Worm (Caenorhabditis elegans) whole organism, L2 larva: ENCODE measurements around the gene F49C5.12.

Experiments used
- aly-2 ChIP-seq: fragments of 150-350 bp; optimal IDR thresholded peaks from 2 replicates; lab custom pipeline; 2014; ENCODE audit warnings: missing biosample characterization, missing genetic modification characterization
- ama-1 ChIP-seq: fragments of 150-350 bp; optimal IDR thresholded peaks from 2 replicates; lab custom pipeline; 2018; ENCODE audit warnings: inconsistent platforms
- ceh-82 ChIP-seq: fragments of 150-350 bp; optimal IDR thresholded peaks from 2 replicates; lab custom pipeline; 2014; ENCODE audit warnings: missing biosample characterization, missing genetic modification characterization
- fos-1 ChIP-seq: fragments of 150-350 bp; optimal IDR thresholded peaks from 2 replicates; lab custom pipeline; 2014; ENCODE audit warnings: missing biosample characterization, missing genetic modification characterization
- lin-39 ChIP-seq: fragments of 150-350 bp; optimal IDR thresholded peaks from 2 replicates; lab custom pipeline; 2014; ENCODE audit warnings: missing biosample characterization, missing genetic modification reagents, missing genetic modification characterization
- lsy-2 ChIP-seq, 2 experiments: fragments of 150-350 bp in 1 of 2; sonication (generic microtip) in 1 of 2; optimal IDR thresholded peaks; 2 replicates each; lab custom pipeline; 2014 to 2017; ENCODE audit warnings: missing biosample characterization in 2 of 2, missing genetic modification characterization in 2 of 2
- nhr-25 ChIP-seq: fragments of 150-350 bp; sonication (generic microtip); optimal IDR thresholded peaks from 3 replicates; lab custom pipeline; 2014; ENCODE audit warnings: missing biosample characterization, missing genetic modification characterization
- snpc-4 ChIP-seq: fragments of 150-350 bp; optimal IDR thresholded peaks from 2 replicates; lab custom pipeline; 2014; ENCODE audit warnings: missing biosample characterization, missing genetic modification characterization
- unc-55 ChIP-seq: fragments of 150-350 bp; sonication (generic microtip); optimal IDR thresholded peaks from 3 replicates; lab custom pipeline; 2014; ENCODE audit warnings: missing biosample characterization, missing genetic modification reagents, missing genetic modification characterization
- unc-62 ChIP-seq: fragments of 150-350 bp; optimal IDR thresholded peaks from 2 replicates; lab custom pipeline; 2014; ENCODE audit warnings: missing biosample characterization, missing genetic modification reagents, missing genetic modification characterization
- zag-1 ChIP-seq: fragments of 150-350 bp; optimal IDR thresholded peaks from 2 replicates; lab custom pipeline; 2014; ENCODE audit warnings: missing biosample characterization, missing genetic modification characterization

- TF ChIP-seq ama-1 (no peak), snpc-4 (tag; lab: Kevin White, UChicago) (no peak), zag-1 (tag; lab: Kevin White, UChicago) (no peak), lin-39 (tag; lab: Kevin White, UChicago) (no peak), lsy-2 (tag; optimal IDR thresholded peaks at IDR 0.05; lab: Kevin White, UChicago) (no peak), unc-55 (GFP tag; lab: Kevin White, UChicago) (no peak), aly-2 (tag; lab: Kevin White, UChicago) (no peak), ceh-82 (tag; lab: Kevin White, UChicago) (no peak), fos-1 (tag; lab: Kevin White, UChicago) (no peak), nhr-25 (tag; lab: Kevin White, UChicago) (no peak), unc-62 (GFP tag; lab: Kevin White, UChicago) (no peak)
These were observed 14.6 kb upstream of the F49C5.12 start, which contains the start of gene Y38E10A.3 for ce11 chrII:12574668-12575067.
